Fruit fly (Drosophila melanogaster): ENCODE data around the gene Tango14.
A peak's percentile ranks its signal among the peaks of the same experiment; 100 is the strongest.

The Tango14 gene

dm6 chr2L:1201396-1201837 is 43.0 kb downstream of the Tango14 start (continued):
- TF ChIP-seq CG12942 (GFP tag; optimal IDR thresholded peaks at IDR 0.05) (no peak), stwl (tag; optimal IDR thresholded peaks at IDR 0.05) (no peak), otp (GFP tag; IDR thresholded peaks at IDR 0.05) (no peak), CG15269 (tag; optimal IDR thresholded peaks at IDR 0.05) (peak; percentile 21), CG3407 (GFP tag; optimal IDR thresholded peaks at IDR 0.05) (no peak), NC2α (GFP tag; optimal IDR thresholded peaks at IDR 0.05) (no peak), odd (GFP tag; optimal IDR thresholded peaks at IDR 0.05) (no peak), zfh2 (GFP tag; optimal IDR thresholded peaks at IDR 0.05) (no peak), Med (GFP tag) (no peak), CG8281 (tag; optimal IDR thresholded peaks at IDR 0.05) (peak; percentile 91), Dip2 (GFP tag; IDR thresholded peaks at IDR 0.05) (no peak), sd (tag; optimal IDR thresholded peaks at IDR 0.05) (peak; percentile 93), mld (GFP tag; IDR thresholded peaks at IDR 0.05; ENCODE audit: partially characterized antibody) (no peak), CG4854 (GFP tag; optimal IDR thresholded peaks at IDR 0.05) (no peak), Dll (GFP tag; IDR thresholded peaks at IDR 0.05; ENCODE audit: partially characterized antibody) (no peak), CkIIα-i1 (GFP tag; IDR thresholded peaks at IDR 0.05) (no peak), Dip3 (GFP tag; optimal IDR thresholded peaks at IDR 0.05) (no peak), HHEX (GFP tag; optimal IDR thresholded peaks at IDR 0.05) (no peak), CG9876 (GFP tag; optimal IDR thresholded peaks at IDR 0.05) (no peak), Jarid2 (GFP tag; optimal IDR thresholded peaks at IDR 0.05) (no peak), chn (GFP tag; optimal IDR thresholded peaks at IDR 0.05) (no peak), CG3847 (GFP tag; IDR thresholded peaks at IDR 0.05) (no peak), toy (GFP tag; IDR thresholded peaks at IDR 0.05) (no peak), Opbp (GFP tag; IDR thresholded peaks at IDR 0.05; ENCODE audit: partially characterized antibody) (no peak), kah (GFP tag; optimal IDR thresholded peaks at IDR 0.05) (no peak), ssp (GFP tag; IDR thresholded peaks at IDR 0.05) (no peak), MESR4 (GFP tag; optimal IDR thresholded peaks at IDR 0.05) (no peak), CG17186 (GFP tag; optimal IDR thresholded peaks at IDR 0.05) (no peak), exex (tag; optimal IDR thresholded peaks at IDR 0.05) (peak; percentile 97), sens-2 (GFP tag; IDR thresholded peaks at IDR 0.05) (0 out of 2 replicates have a peak, but pooled peaks have one; percentile 24), CG2199 (GFP tag; IDR thresholded peaks at IDR 0.05) (no peak), dpn (GFP tag; optimal IDR thresholded peaks at IDR 0.05) (no peak), CG9797 (GFP tag; optimal IDR thresholded peaks at IDR 0.05) (no peak), slp2 (GFP tag; optimal IDR thresholded peaks at IDR 0.05) (no peak), CG14710 (tag; optimal IDR thresholded peaks at IDR 0.05) (no peak), ro (GFP tag; IDR thresholded peaks at IDR 0.05) (no peak), Mes4 (GFP tag; optimal IDR thresholded peaks at IDR 0.05) (no peak), jigr1 (GFP tag; IDR thresholded peaks at IDR 0.05) (no peak), TFAM (GFP tag; optimal IDR thresholded peaks at IDR 0.05) (no peak), Ssrp (tag; optimal IDR thresholded peaks at IDR 0.05) (no peak), Optix (GFP tag; IDR thresholded peaks at IDR 0.05) (no peak), cad (GFP tag; optimal IDR thresholded peaks at IDR 0.05) (no peak), Max (GFP tag; optimal IDR thresholded peaks at IDR 0.05) (no peak), CG15601 (tag; optimal IDR thresholded peaks at IDR 0.05) (no peak), crc (GFP tag; optimal IDR thresholded peaks at IDR 0.05) (no peak), repo (GFP tag; optimal IDR thresholded peaks at IDR 0.05) (no peak), CG5180 (GFP tag; optimal IDR thresholded peaks at IDR 0.05) (no peak), H2.0 (GFP tag; IDR thresholded peaks at IDR 0.05) (no peak), Abd-B (GFP tag; optimal IDR thresholded peaks at IDR 0.05) (no peak), Oaz (GFP tag; IDR thresholded peaks at IDR 0.05) (no peak), row (GFP tag; IDR thresholded peaks at IDR 0.05) (no peak), CG9215 (GFP tag; IDR thresholded peaks at IDR 0.05) (no peak)
